Worm (Caenorhabditis elegans) whole organism, midembryonic: ENCODE data around the gene C08H9.18.

Experiments
- cog-1 ChIP-seq: sonication (generic microtip); optimal IDR thresholded peaks from 2 replicates; lab custom pipeline; 2016; ENCODE audit warnings: missing genetic modification characterization, missing compliant biosample characterization
- flt-1 ChIP-seq: fragments of 200-800 bp; sonication (Bioruptor generic); IDR thresholded peaks from 2 replicates; pipeline ENCODE4 v1.3.6; 2022; ENCODE audit warnings: missing genetic modification characterization, missing compliant biosample characterization
- klf-2 ChIP-seq: fragments of 200-800 bp; sonication (Bioruptor generic); conservative IDR thresholded peaks from 2 replicates; pipeline ENCODE4 v1.3.6; 2022; ENCODE audit warnings: missing genetic modification reagents, missing genetic modification characterization, missing compliant biosample characterization
- med-1 ChIP-seq: sonication (generic microtip); optimal IDR thresholded peaks from 2 replicates; lab custom pipeline; 2017; ENCODE audit warnings: missing genetic modification characterization, mild to moderate bottlenecking, missing compliant biosample characterization, antibody characterized with exemption, missing genetic modification reagents; ENCODE audit not compliant: insufficient read depth
- tab-1 ChIP-seq: fragments of 200-800 bp; sonication (Bioruptor generic); IDR thresholded peaks from 2 replicates; pipeline ENCODE4 v1.3.6; 2022; ENCODE audit warnings: missing genetic modification characterization, missing compliant biosample characterization
- ztf-23 ChIP-seq: fragments of 200-800 bp; sonication (Bioruptor generic); IDR thresholded peaks from 2 replicates; pipeline ENCODE4 v1.3.6; 2022; ENCODE audit warnings: missing genetic modification reagents, missing genetic modification characterization, missing compliant biosample characterization

ce11 chrII:9871061-9871460 lies 9.0 kb upstream of the C08H9.18 start, which contains the start of gene chil-7:
- TF ChIP-seq ztf-23 (GFP tag; lab: Robert Waterston, UW), result no peak
- TF ChIP-seq flt-1, result no peak
- no peak for TF ChIP-seq klf-2 (GFP tag; lab: Robert Waterston, UW)
- no peak for TF ChIP-seq cog-1 (tag; lab: Kevin White, UChicago)
- TF ChIP-seq tab-1 (GFP tag; lab: Robert Waterston, UW), result no peak
- no peak for TF ChIP-seq med-1 (GFP tag; lab: Kevin White, UChicago)
